Fruit fly (Drosophila melanogaster) whole organism: ENCODE results near the gene CG8833.

Experiments
- CG8478 ChIP-seq: fragments of >200 bp; optimal IDR thresholded peaks from 2 replicates; lab custom pipeline; 2018; ENCODE audit warnings: inconsistent platforms
- Dll ChIP-seq: fragments of >200 bp; optimal IDR thresholded peaks from 2 replicates; lab custom pipeline; 2017
- EcR ChIP-seq, 2 experiments: fragments of >200 bp; optimal IDR thresholded peaks; 2 replicates each; lab custom pipeline; 2017; ENCODE audit warnings: missing biosample characterization in 2 of 2, missing genetic modification characterization in 2 of 2, missing genetic modification reagents in 2 of 2
- pan ChIP-seq: fragments of >200 bp; optimal IDR thresholded peaks from 2 replicates; lab custom pipeline; 2017
- psq ChIP-seq: fragments of >200 bp; optimal IDR thresholded peaks from 2 replicates; lab custom pipeline; 2017

dm6 chr3L:13964635-13965501 lies 36.1 kb upstream of the CG8833 start, which contains the start of the genes Meics, Nxf3 and ssp2:
- no peak for TF ChIP-seq CG8478
- no peak for TF ChIP-seq EcR (GFP tag; optimal IDR thresholded peaks at IDR 0.05; lab: Kevin White, UChicago)
- TF ChIP-seq psq (lab: Kevin White, UChicago), result no peak
- no peak for TF ChIP-seq Dll (lab: Kevin White, UChicago)
- no peak for TF ChIP-seq pan (lab: Kevin White, UChicago)
